Worm (Caenorhabditis elegans) whole organism, L1 larva: ENCODE data around the gene Y113G7B.11.

Experiments used
- aly-2 ChIP-seq: fragments of 150-350 bp; optimal IDR thresholded peaks from 2 replicates; lab custom pipeline; 2014; ENCODE audit warnings: missing biosample characterization, missing genetic modification characterization
- efl-3 ChIP-seq: fragments of 200-800 bp; sonication (Bioruptor generic); optimal IDR thresholded peaks from 2 replicates; lab custom pipeline; 2018; ENCODE audit warnings: mild to moderate bottlenecking, missing genetic modification characterization, missing compliant biosample characterization
- jun-1 ChIP-seq: fragments of 150-350 bp; optimal IDR thresholded peaks from 2 replicates; lab custom pipeline; 2014; ENCODE audit warnings: missing biosample characterization, missing genetic modification reagents, missing genetic modification characterization
- lsy-2 ChIP-seq, 2 experiments: fragments of 150-350 bp; optimal IDR thresholded peaks; 2 replicates each; lab custom pipeline; 2014; ENCODE audit warnings: missing biosample characterization in 2 of 2, missing genetic modification characterization in 2 of 2
- nhr-12 ChIP-seq: sonication (generic microtip); optimal IDR thresholded peaks from 2 replicates; lab custom pipeline; 2017; ENCODE audit warnings: missing biosample characterization, missing genetic modification characterization
- nhr-90 ChIP-seq: sonication (generic microtip); optimal IDR thresholded peaks from 2 replicates; lab custom pipeline; 2016; ENCODE audit warnings: mild to moderate bottlenecking, missing genetic modification characterization, missing compliant biosample characterization; ENCODE audit not compliant: poor library complexity
- xbp-1 ChIP-seq: sonication (generic microtip); optimal IDR thresholded peaks from 2 replicates; lab custom pipeline; 2016; ENCODE audit warnings: missing genetic modification characterization, missing compliant biosample characterization
- ztf-11 ChIP-seq, 2 experiments: sonication (generic microtip); optimal IDR thresholded peaks; 2 replicates each; lab custom pipeline; 2016 to 2017; ENCODE audit warnings: missing genetic modification characterization in 2 of 2, missing biosample characterization in 1 of 2, missing compliant biosample characterization in 1 of 2

DNA sequence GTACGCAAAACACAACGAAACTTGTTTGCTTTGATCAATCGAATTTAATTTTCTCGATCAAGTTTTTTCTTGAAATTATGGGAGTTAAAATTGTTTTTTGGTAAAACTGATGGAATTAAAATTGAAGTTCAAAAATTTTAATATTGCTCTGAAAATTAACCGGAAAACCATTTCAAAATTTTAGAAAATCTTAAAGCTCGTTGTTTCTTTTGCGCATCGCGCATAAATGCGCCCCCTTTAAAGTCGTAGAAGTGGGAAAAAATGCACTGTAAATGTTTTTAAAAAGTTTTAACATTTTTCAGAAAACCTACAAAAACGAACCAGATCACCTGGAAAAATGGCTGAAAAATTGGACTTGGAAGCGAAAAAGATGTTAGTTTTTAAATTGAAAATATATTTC lies 12.0 kb downstream of the Y113G7B.11 start, which contains the start of gene fbxa-113:
- TF ChIP-seq efl-3 (GFP tag; lab: Kevin White, UChicago) (no peak), xbp-1 (no peak), nhr-90 (tag; lab: Kevin White, UChicago) (no peak), jun-1 (tag; lab: Kevin White, UChicago) (no peak), aly-2 (no peak), nhr-12 (tag; lab: Kevin White, UChicago) (no peak), ztf-11 (tag; optimal IDR thresholded peaks at IDR 0.05; lab: Kevin White, UChicago) (no peak), lsy-2 (tag; optimal IDR thresholded peaks at IDR 0.05; lab: Kevin White, UChicago) (no peak)
